Worm (Caenorhabditis elegans) whole organism, dauer: Measurements from ENCODE around the gene sulp-3.

Source experiments
- unc-62 ChIP-seq: sonication (generic microtip); optimal IDR thresholded peaks from 2 replicates; lab custom pipeline; 2017; ENCODE audit warnings: missing biosample characterization, missing genetic modification reagents, missing genetic modification characterization

Gene sulp-3

ce11 chrX:8408267-8408666, at the start of gene sulp-3:
Gene sulp-3 (minus strand): TSS chrX:8408367.
- TF ChIP-seq unc-62 (GFP tag; lab: Kevin White, UChicago) = no peak

- no peak for TF ChIP-seq unc-62 (GFP tag; lab: Kevin White, UChicago)
Observed at ce11 chrX:8457314-8457713, 49.1 kb upstream of the sulp-3 start, which contains the start of gene F16F9.3. Gene F16F9.3 (plus strand): TSS chrX:8457614.

- no peak for TF ChIP-seq unc-62 (GFP tag; lab: Kevin White, UChicago)
Observed at ce11 chrX:8455590-8456166, 47.5 kb upstream of the sulp-3 start, which contains the start of gene dpy-6. Gene dpy-6 (minus strand): TSS chrX:8455640.

- no peak for TF ChIP-seq unc-62 (GFP tag; lab: Kevin White, UChicago)
Observed at ce11 chrX:8446108-8446507, 37.9 kb upstream of the sulp-3 start, which contains the start of gene F16F9.1. Gene F16F9.1 (plus strand): TSS chrX:8446408.

ce11 chrX:8444922-8445321, 36.8 kb upstream of the sulp-3 start:
- no peak for TF ChIP-seq unc-62 (GFP tag; lab: Kevin White, UChicago)

ce11 chrX:8440001-8440735, 32.0 kb upstream of the sulp-3 start:
- TF ChIP-seq unc-62 (GFP tag; lab: Kevin White, UChicago) = no peak

ce11 chrX:8438756-8439155, 30.6 kb upstream of the sulp-3 start:
- TF ChIP-seq unc-62 (GFP tag; lab: Kevin White, UChicago) = no peak

- no peak for TF ChIP-seq unc-62 (GFP tag; lab: Kevin White, UChicago)
Observed at ce11 chrX:8432361-8432760, 24.2 kb upstream of the sulp-3 start, which contains the start of gene kin-9. Gene kin-9 (plus strand): TSS chrX:8432661.

- no peak for TF ChIP-seq unc-62 (GFP tag; lab: Kevin White, UChicago)
Observed at ce11 chrX:8429503-8429902, 21.3 kb upstream of the sulp-3 start.

- TF ChIP-seq unc-62 (GFP tag; lab: Kevin White, UChicago) = no peak
Observed at ce11 chrX:8428319-8428888, 20.2 kb upstream of the sulp-3 start, which contains the start of gene F08F1.3. Gene F08F1.3 (plus strand): TSS chrX:8428838.

- TF ChIP-seq unc-62 (GFP tag; lab: Kevin White, UChicago) = no peak
Observed at ce11 chrX:8426160-8426712, 18.1 kb upstream of the sulp-3 start.

ce11 chrX:8424286-8424685, 16.1 kb upstream of the sulp-3 start:
- TF ChIP-seq unc-62 (GFP tag; lab: Kevin White, UChicago) = no peak

- TF ChIP-seq unc-62 (GFP tag; lab: Kevin White, UChicago) = no peak
Observed at ce11 chrX:8423633-8424032, 15.5 kb upstream of the sulp-3 start, which contains the start of gene tth-1. Gene tth-1 (minus strand): TSS chrX:8423733.

ce11 chrX:8423199-8423598, 15.0 kb upstream of the sulp-3 start:
- no peak for TF ChIP-seq unc-62 (GFP tag; lab: Kevin White, UChicago)

ce11 chrX:8422020-8422419, 13.9 kb upstream of the sulp-3 start, which contains the start of gene tag-123:
Gene tag-123 (minus strand): TSS chrX:8422055.
- TF ChIP-seq unc-62 (GFP tag; lab: Kevin White, UChicago) = no peak

ce11 chrX:8421594-8421993, 13.4 kb upstream of the sulp-3 start:
- no peak for TF ChIP-seq unc-62 (GFP tag; lab: Kevin White, UChicago)
